Worm (Caenorhabditis elegans) whole organism, L2 larva: ENCODE measurements around the gene srp-3.

Experiments used
- F13H6.1 ChIP-seq: sonication (generic microtip); optimal IDR thresholded peaks from 2 replicates; lab custom pipeline; 2016; ENCODE audit warnings: missing genetic modification characterization, missing compliant biosample characterization
- aly-2 ChIP-seq: fragments of 150-350 bp; optimal IDR thresholded peaks from 2 replicates; lab custom pipeline; 2014; ENCODE audit warnings: missing biosample characterization, missing genetic modification characterization
- ama-1 ChIP-seq: fragments of 150-350 bp; optimal IDR thresholded peaks from 2 replicates; lab custom pipeline; 2018; ENCODE audit warnings: inconsistent platforms
- blmp-1 ChIP-seq: sonication (generic microtip); optimal IDR thresholded peaks from 2 replicates; lab custom pipeline; 2017; ENCODE audit warnings: missing genetic modification characterization, mild to moderate bottlenecking, missing compliant biosample characterization, antibody characterized with exemption, moderate library complexity; ENCODE audit not compliant: insufficient read depth
- ceh-16 ChIP-seq: fragments of 150-350 bp; optimal IDR thresholded peaks from 2 replicates; lab custom pipeline; 2014; ENCODE audit warnings: missing biosample characterization, missing genetic modification characterization
- ceh-82 ChIP-seq: fragments of 150-350 bp; optimal IDR thresholded peaks from 2 replicates; lab custom pipeline; 2014; ENCODE audit warnings: missing biosample characterization, missing genetic modification characterization
- lin-13 ChIP-seq: fragments of 150-350 bp; optimal IDR thresholded peaks from 2 replicates; lab custom pipeline; 2014; ENCODE audit warnings: missing biosample characterization, missing genetic modification reagents, missing genetic modification characterization
- mab-5 ChIP-seq: fragments of 150-350 bp; optimal IDR thresholded peaks from 2 replicates; lab custom pipeline; 2014; ENCODE audit warnings: missing biosample characterization, missing genetic modification characterization
- nhr-25 ChIP-seq: fragments of 150-350 bp; sonication (generic microtip); optimal IDR thresholded peaks from 3 replicates; lab custom pipeline; 2014; ENCODE audit warnings: missing biosample characterization, missing genetic modification characterization
- sma-3 ChIP-seq: sonication (generic microtip); optimal IDR thresholded peaks from 2 replicates; lab custom pipeline; 2016; ENCODE audit warnings: missing genetic modification reagents, missing genetic modification characterization, missing compliant biosample characterization
- unc-39 ChIP-seq: fragments of 150-350 bp; optimal IDR thresholded peaks from 2 replicates; lab custom pipeline; 2014; ENCODE audit warnings: missing biosample characterization, missing genetic modification characterization

ce11 chrV:1888299-1888698 lies 20.3 kb upstream of the srp-3 start:
- TF ChIP-seq ama-1 (lab: Kevin White, UChicago) = no peak
- TF ChIP-seq F13H6.1 (tag; lab: Kevin White, UChicago) = no peak
- no peak for TF ChIP-seq ceh-82
- no peak for TF ChIP-seq blmp-1 (tag; lab: Kevin White, UChicago)
- TF ChIP-seq sma-3 (GFP tag; lab: Kevin White, UChicago) = no peak
- no peak for TF ChIP-seq ceh-16 (tag; lab: Kevin White, UChicago)
- TF ChIP-seq unc-39 = no peak
- TF ChIP-seq lin-13 (GFP tag; lab: Kevin White, UChicago) = no peak
- no peak for TF ChIP-seq mab-5 (tag; lab: Kevin White, UChicago)
- no peak for TF ChIP-seq aly-2
- no peak for TF ChIP-seq nhr-25
